Worm (Caenorhabditis elegans) whole organism, mixed stage, embryonic: ENCODE results near the gene C50D2.1.
A peak's percentile ranks its signal among the peaks of the same experiment; 100 is the strongest.

ENCODE experiments used
- blmp-1 ChIP-seq: fragments of 150-350 bp; optimal IDR thresholded peaks from 2 replicates; lab custom pipeline; 2014; ENCODE audit warnings: missing biosample characterization, missing genetic modification characterization
- ces-1 ChIP-seq: fragments of 150-350 bp; optimal IDR thresholded peaks from 2 replicates; lab custom pipeline; 2014; ENCODE audit warnings: missing biosample characterization, missing genetic modification reagents, missing genetic modification characterization
- mab-5 ChIP-seq: fragments of 150-350 bp; optimal IDR thresholded peaks from 2 replicates; lab custom pipeline; 2014; ENCODE audit warnings: missing biosample characterization, missing genetic modification characterization
- mep-1 ChIP-seq: fragments of 150-350 bp; optimal IDR thresholded peaks from 2 replicates; lab custom pipeline; 2017; ENCODE audit warnings: missing biosample characterization, missing genetic modification reagents, missing genetic modification characterization, inconsistent platforms
- nhr-2 ChIP-seq: fragments of 150-350 bp; optimal IDR thresholded peaks from 2 replicates; lab custom pipeline; 2014; ENCODE audit warnings: missing biosample characterization, missing genetic modification characterization
- nhr-76 ChIP-seq: sonication (generic microtip); optimal IDR thresholded peaks from 2 replicates; lab custom pipeline; 2017; ENCODE audit warnings: missing biosample characterization, missing genetic modification characterization
- sem-2 ChIP-seq: fragments of 200-800 bp; sonication (Bioruptor generic); optimal IDR thresholded peaks from 2 replicates; lab custom pipeline; 2018; ENCODE audit warnings: mild to moderate bottlenecking, missing genetic modification characterization, missing compliant biosample characterization

DNA sequence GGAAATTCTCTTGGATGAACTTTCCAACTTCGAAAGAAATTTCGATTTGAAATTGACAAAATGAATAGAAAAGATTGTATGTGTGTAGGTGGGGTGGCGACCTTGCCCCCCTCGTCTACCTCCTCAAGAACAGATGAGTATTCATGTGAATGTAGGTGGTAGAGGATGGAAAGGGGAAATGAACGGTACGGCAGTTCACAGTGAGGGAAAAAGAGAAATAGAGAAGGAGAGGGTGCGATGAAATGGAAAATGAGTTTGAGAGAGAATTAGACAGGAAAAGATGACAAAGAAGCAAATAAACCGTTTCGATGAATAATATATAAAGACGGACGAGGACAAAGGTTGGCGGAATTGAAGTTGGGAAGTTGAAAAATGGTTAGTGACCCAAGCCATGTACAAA is 10.6 kb downstream of the C50D2.1 start:
- no peak for TF ChIP-seq mab-5 (tag; lab: Kevin White, UChicago)
- peak; percentile 75 for TF ChIP-seq nhr-2 (tag; lab: Kevin White, UChicago)
- TF ChIP-seq blmp-1 (tag; lab: Kevin White, UChicago) = no peak
- TF ChIP-seq nhr-76 (tag; lab: Kevin White, UChicago) = no peak
- no peak for TF ChIP-seq sem-2
- no peak for TF ChIP-seq mep-1 (tag; lab: Kevin White, UChicago)
- TF ChIP-seq ces-1 (GFP tag; lab: Kevin White, UChicago) = no peak
